Worm (Caenorhabditis elegans): ENCODE results near the gene B0252.5.

The B0252.5 gene

DNA sequence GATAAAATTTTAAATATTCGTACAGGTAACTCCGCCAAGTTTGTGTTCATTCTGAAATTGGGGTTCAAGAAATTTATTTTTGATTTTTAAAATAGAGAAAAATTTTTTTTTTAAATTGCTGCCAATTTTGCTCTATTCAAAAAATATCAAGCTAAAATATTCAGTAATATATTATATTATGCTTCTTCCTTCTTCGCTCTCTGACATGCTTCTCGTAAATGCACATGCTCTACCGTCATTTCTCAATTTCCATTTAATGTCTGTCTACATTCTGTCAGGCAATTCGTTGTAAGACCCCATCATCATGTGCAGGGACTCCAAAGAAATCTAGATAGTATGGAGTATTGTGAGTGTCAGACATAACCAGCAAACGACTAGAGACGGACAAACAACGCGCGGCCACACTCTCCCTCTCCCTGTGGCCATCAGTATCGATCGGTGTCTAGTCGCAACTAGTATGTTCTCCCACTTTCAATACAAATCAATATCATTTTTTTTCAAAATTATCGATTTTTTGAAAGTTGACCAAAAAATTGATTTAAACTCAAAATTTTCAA, 32.6 kb upstream of the B0252.5 start, which contains the start of the genes malt-1 and ceh-38 (continued):
- TF ChIP-seq tlp-1 (tag; optimal IDR thresholded peaks at IDR 0.05) (no peak), lsy-2 (tag; optimal IDR thresholded peaks at IDR 0.05) (peak; percentile 96 to 98), elt-2 (tag; optimal IDR thresholded peaks at IDR 0.05) (peak; percentile 86), C04F5.9 (tag; optimal IDR thresholded peaks at IDR 0.05) (peak; percentile 99), unc-86 (tag; optimal IDR thresholded peaks at IDR 0.05) (peak; percentile 97), nhr-47 (tag; optimal IDR thresholded peaks at IDR 0.05) (peak; percentile 96), nhr-85 (tag) (peak; percentile 97), mdl-1 (tag; optimal IDR thresholded peaks at IDR 0.05) (peak; percentile 77 to 97), vab-15 (tag; optimal IDR thresholded peaks at IDR 0.05) (peak; percentile 78), sox-4 (tag; optimal IDR thresholded peaks at IDR 0.05) (peak; percentile 76), sup-37 (GFP tag; optimal IDR thresholded peaks at IDR 0.05) (peak; percentile 74), Y116A8C.19 (tag; optimal IDR thresholded peaks at IDR 0.05; ENCODE audit: borderline replicate concordance) (no peak), egl-13 (tag; optimal IDR thresholded peaks at IDR 0.05) (peak; percentile 88), fos-1 (tag; optimal IDR thresholded peaks at IDR 0.05) (peak; percentile 94), ama-1 (optimal IDR thresholded peaks at IDR 0.05) (peak; percentile 81)

- TF ChIP-seq aly-2 (tag; optimal IDR thresholded peaks at IDR 0.05) (no peak), ceh-82 (tag; optimal IDR thresholded peaks at IDR 0.05) (peak in 2 of 3 experiments; percentile 11 to 56), unc-86 (tag; optimal IDR thresholded peaks at IDR 0.05) (peak; percentile 35), lsy-2 (tag; optimal IDR thresholded peaks at IDR 0.05) (peak in 1 of 2 experiments; percentile 9), lin-35 (GFP tag; optimal IDR thresholded peaks at IDR 0.05) (no peak), ceh-8 (GFP tag; optimal IDR thresholded peaks at IDR 0.05) (peak; percentile 61), sptf-1 (tag; optimal IDR thresholded peaks at IDR 0.05) (no peak), nhr-76 (tag; optimal IDR thresholded peaks at IDR 0.05) (no peak), isw-1 (GFP tag; IDR thresholded peaks at IDR 0.05) (no peak), ceh-88 (GFP tag; IDR thresholded peaks at IDR 0.05) (no peak), unc-62 (GFP tag; optimal IDR thresholded peaks at IDR 0.05) (no peak), nhr-237 (tag; optimal IDR thresholded peaks at IDR 0.05) (no peak), swsn-7 (tag; optimal IDR thresholded peaks at IDR 0.05) (peak; percentile 33), aha-1 (tag; optimal IDR thresholded peaks at IDR 0.05) (no peak), nhr-71 (tag; optimal IDR thresholded peaks at IDR 0.05) (peak; percentile 9), efl-3 (GFP tag; optimal IDR thresholded peaks at IDR 0.05) (no peak), nhr-85 (tag) (no peak), nhr-11 (tag; optimal IDR thresholded peaks at IDR 0.05) (no peak), skn-1 (tag; optimal IDR thresholded peaks at IDR 0.05) (peak; percentile 39), fos-1 (tag; optimal IDR thresholded peaks at IDR 0.05) (no peak), dsc-1 (tag; optimal IDR thresholded peaks at IDR 0.05) (peak; percentile 47), hlh-4 (tag; optimal IDR thresholded peaks at IDR 0.05) (no peak), fkh-10 (GFP tag; optimal IDR thresholded peaks at IDR 0.05) (no peak), zip-4 (GFP tag; optimal IDR thresholded peaks at IDR 0.05) (no peak), snu-23 (GFP tag; optimal IDR thresholded peaks at IDR 0.05) (peak; percentile 8), egl-13 (tag; optimal IDR thresholded peaks at IDR 0.05) (no peak), fkh-8 (tag; optimal IDR thresholded peaks at IDR 0.05) (peak; percentile 49), nhr-77 (tag; optimal IDR thresholded peaks at IDR 0.05) (no peak), hpl-2 (GFP tag; optimal IDR thresholded peaks at IDR 0.05) (no peak), efl-1 (optimal IDR thresholded peaks at IDR 0.05) (peak in 1 of 2 experiments; percentile 3), efl-1 (GFP tag; optimal IDR thresholded peaks at IDR 0.05 in 1 of 2) (peak in 1 of 2 experiments; percentile 79), xbp-1 (tag; optimal IDR thresholded peaks at IDR 0.05) (no peak), mdl-1 (tag; optimal IDR thresholded peaks at IDR 0.05) (no peak), ceh-90 (tag; optimal IDR thresholded peaks at IDR 0.05) (no peak), lin-15B (tag; optimal IDR thresholded peaks at IDR 0.05) (no peak), pqm-1 (tag; optimal IDR thresholded peaks at IDR 0.05) (no peak), rnt-1 (tag; optimal IDR thresholded peaks at IDR 0.05) (peak; percentile 23), tlp-1 (tag; optimal IDR thresholded peaks at IDR 0.05) (no peak), lin-13 (GFP tag; optimal IDR thresholded peaks at IDR 0.05) (no peak), nhr-28 (tag; optimal IDR thresholded peaks at IDR 0.05) (no peak), nhr-84 (tag; optimal IDR thresholded peaks at IDR 0.05) (no peak), ets-5 (GFP tag; IDR thresholded peaks at IDR 0.05) (no peak)
Observed at ce11 chrII:6943299-6944051, 24.8 kb upstream of the B0252.5 start.

Data from whole organism, L1 larva.